Worm (Caenorhabditis elegans) whole organism, L4 larva: ENCODE measurements around the gene aqp-1.

ENCODE experiments used
- D1046.2 ChIP-seq: fragments of 200-800 bp; sonication (Bioruptor generic); IDR thresholded peaks from 2 replicates; pipeline ENCODE4 v1.3.6; 2022; ENCODE audit warnings: missing genetic modification characterization, missing compliant biosample characterization
- F37D6.2 ChIP-seq: sonication (generic microtip); optimal IDR thresholded peaks from 2 replicates; lab custom pipeline; 2016; ENCODE audit warnings: mild to moderate bottlenecking, missing genetic modification characterization, missing compliant biosample characterization
- F44E2.7 ChIP-seq: fragments of 200-800 bp; sonication (Bioruptor generic); IDR thresholded peaks from 2 replicates; pipeline ENCODE4 v2.1.2; 2022; ENCODE audit warnings: missing genetic modification characterization, missing compliant biosample characterization
- T20F7.1 ChIP-seq: fragments of 200-800 bp; sonication (Bioruptor generic); optimal IDR thresholded peaks from 2 replicates; lab custom pipeline; 2018; ENCODE audit warnings: mild to moderate bottlenecking, missing genetic modification characterization, missing compliant biosample characterization
- Y75B8A.6 ChIP-seq: fragments of 200-800 bp; sonication (Bioruptor generic); IDR thresholded peaks from 2 replicates; pipeline ENCODE4 v1.3.6; 2022; ENCODE audit warnings: missing genetic modification reagents, missing genetic modification characterization, missing compliant biosample characterization
- ama-1 ChIP-seq: fragments of 150-350 bp; optimal IDR thresholded peaks from 2 replicates; lab custom pipeline; 2014; ENCODE audit warnings: inconsistent platforms, mixed read lengths
- attf-4 ChIP-seq: sonication (generic microtip); optimal IDR thresholded peaks from 3 replicates; lab custom pipeline; 2017; ENCODE audit warnings: missing biosample characterization, missing genetic modification characterization
- ceh-20 ChIP-seq: fragments of 200-800 bp; sonication (Bioruptor generic); IDR thresholded peaks from 2 replicates; pipeline ENCODE4 v1.3.6; 2022; ENCODE audit warnings: missing genetic modification reagents, missing genetic modification characterization, missing compliant biosample characterization
- ceh-62 ChIP-seq: sonication (generic microtip); optimal IDR thresholded peaks from 2 replicates; lab custom pipeline; 2017; ENCODE audit warnings: missing biosample characterization, missing genetic modification characterization
- ceh-82 ChIP-seq: sonication (generic microtip); optimal IDR thresholded peaks from 2 replicates; lab custom pipeline; 2017; ENCODE audit warnings: missing biosample characterization, missing genetic modification characterization
- daf-12 ChIP-seq: fragments of 150-350 bp; optimal IDR thresholded peaks from 2 replicates; lab custom pipeline; 2014; ENCODE audit warnings: missing biosample characterization, missing genetic modification reagents, missing genetic modification characterization
- daf-16 ChIP-seq, 3 experiments: sonication (generic microtip); optimal IDR thresholded peaks; 2 replicates each; lab custom pipeline; 2016 to 2017; ENCODE audit warnings: missing genetic modification characterization in 3 of 3, missing genetic modification reagents in 3 of 3, mild to moderate bottlenecking in 2 of 3, missing compliant biosample characterization in 2 of 3, missing biosample characterization in 1 of 3, moderate library complexity in 1 of 3
- dmd-6 ChIP-seq: fragments of 200-800 bp; sonication (Bioruptor generic); IDR thresholded peaks from 2 replicates; pipeline ENCODE4 v1.3.6; 2022; ENCODE audit warnings: missing genetic modification reagents, missing genetic modification characterization, missing compliant biosample characterization
- dmd-8 ChIP-seq: fragments of 200-800 bp; sonication (Bioruptor generic); IDR thresholded peaks from 2 replicates; pipeline ENCODE4 v1.3.6; 2022; ENCODE audit warnings: missing genetic modification characterization, missing compliant biosample characterization
- dmd-9 ChIP-seq: fragments of 200-800 bp; sonication (Bioruptor generic); IDR thresholded peaks from 2 replicates; pipeline ENCODE4 v1.3.6; 2022; ENCODE audit warnings: missing genetic modification reagents, missing genetic modification characterization, missing compliant biosample characterization
- dpl-1 ChIP-seq: fragments of 150-350 bp; optimal IDR thresholded peaks from 2 replicates; lab custom pipeline; 2014; ENCODE audit warnings: missing biosample characterization, missing genetic modification reagents, missing genetic modification characterization
- dve-1 ChIP-seq: sonication (generic microtip); optimal IDR thresholded peaks from 2 replicates; lab custom pipeline; 2017; ENCODE audit warnings: antibody characterized with exemption, mild to moderate bottlenecking, missing genetic modification characterization, missing compliant biosample characterization; ENCODE audit not compliant: insufficient read depth
- fkh-10 ChIP-seq: fragments of 150-350 bp; optimal IDR thresholded peaks from 2 replicates; lab custom pipeline; 2014; ENCODE audit warnings: missing biosample characterization, missing genetic modification reagents, missing genetic modification characterization
- hlh-11 ChIP-seq: fragments of 200-800 bp; sonication (Bioruptor generic); optimal IDR thresholded peaks from 2 replicates; lab custom pipeline; 2018; ENCODE audit warnings: mild to moderate bottlenecking, missing genetic modification characterization, missing compliant biosample characterization
- hlh-30 ChIP-seq: sonication (generic microtip); optimal IDR thresholded peaks from 2 replicates; lab custom pipeline; 2017; ENCODE audit warnings: antibody characterized with exemption, mild to moderate bottlenecking, missing genetic modification characterization, missing compliant biosample characterization; ENCODE audit not compliant: insufficient read depth
- jun-1 ChIP-seq: fragments of 150-350 bp; optimal IDR thresholded peaks from 2 replicates; lab custom pipeline; 2014; ENCODE audit warnings: missing biosample characterization, missing genetic modification reagents, missing genetic modification characterization
- lin-38 ChIP-seq: fragments of 200-800 bp; sonication (Bioruptor generic); IDR thresholded peaks from 2 replicates; pipeline ENCODE4 v1.3.6; 2022; ENCODE audit warnings: missing genetic modification reagents, missing genetic modification characterization, missing compliant biosample characterization
- lin-39 ChIP-seq: fragments of 150-350 bp; optimal IDR thresholded peaks from 2 replicates; lab custom pipeline; 2014; ENCODE audit warnings: missing biosample characterization, missing genetic modification reagents, missing genetic modification characterization
- lsy-2 ChIP-seq, 2 experiments: fragments of 150-350 bp in 1 of 2; sonication (generic microtip) in 1 of 2; optimal IDR thresholded peaks; 2 replicates each; lab custom pipeline; 2014 to 2017; ENCODE audit warnings: missing biosample characterization in 2 of 2, missing genetic modification characterization in 2 of 2
- mdl-1 ChIP-seq, 2 experiments: fragments of 150-350 bp in 1 of 2; sonication (generic microtip) in 1 of 2; optimal IDR thresholded peaks; 2 replicates each; lab custom pipeline; 2014 to 2017; ENCODE audit warnings: missing biosample characterization in 2 of 2, missing genetic modification characterization in 2 of 2
- mdt-29 ChIP-seq: fragments of 200-800 bp; sonication (Bioruptor generic); IDR thresholded peaks from 2 replicates; pipeline ENCODE4 v1.3.6; 2022; ENCODE audit warnings: missing genetic modification reagents, missing genetic modification characterization, missing compliant biosample characterization
- mep-1 ChIP-seq: fragments of 150-350 bp; sonication (generic microtip); optimal IDR thresholded peaks from 3 replicates; lab custom pipeline; 2014; ENCODE audit warnings: missing biosample characterization, missing genetic modification characterization
- mes-2 ChIP-seq: sonication (generic microtip); optimal IDR thresholded peaks from 2 replicates; lab custom pipeline; 2016; ENCODE audit warnings: missing genotype, mild to moderate bottlenecking, missing genetic modification characterization, missing compliant biosample characterization; ENCODE audit not compliant: poor library complexity, severe bottlenecking
- nhr-102 ChIP-seq: sonication (generic microtip); optimal IDR thresholded peaks from 2 replicates; lab custom pipeline; 2016; ENCODE audit warnings: mild to moderate bottlenecking, missing genetic modification characterization, moderate library complexity, missing compliant biosample characterization
- nhr-11 ChIP-seq: fragments of 150-350 bp; optimal IDR thresholded peaks from 2 replicates; lab custom pipeline; 2014; ENCODE audit warnings: missing biosample characterization, missing genetic modification characterization
- nhr-25 ChIP-seq: sonication (generic microtip); optimal IDR thresholded peaks from 2 replicates; lab custom pipeline; 2017; ENCODE audit warnings: missing genetic modification characterization, mild to moderate bottlenecking, missing compliant biosample characterization, antibody characterized with exemption, moderate library complexity, borderline replicate concordance; ENCODE audit not compliant: insufficient read depth
- nhr-28 ChIP-seq: fragments of 150-350 bp; optimal IDR thresholded peaks from 2 replicates; lab custom pipeline; 2014; ENCODE audit warnings: missing biosample characterization, missing genetic modification characterization
- nhr-6 ChIP-seq: fragments of 150-350 bp; optimal IDR thresholded peaks from 2 replicates; lab custom pipeline; 2014; ENCODE audit warnings: missing biosample characterization, missing genetic modification characterization
- nhr-77 ChIP-seq: fragments of 150-350 bp; optimal IDR thresholded peaks from 2 replicates; lab custom pipeline; 2014; ENCODE audit warnings: missing biosample characterization, missing genetic modification characterization
- pha-4 ChIP-seq, 2 experiments: fragments of 150-350 bp in 1 of 2; fragments of 200-800 bp in 1 of 2; sonication (Bioruptor generic) in 1 of 2; IDR thresholded peaks in 1 of 2; optimal IDR thresholded peaks in 1 of 2; 2 replicates each; pipeline versions ENCODE4 v1.3.6 to Lab custom; 2014 to 2022; ENCODE audit warnings: missing genetic modification characterization in 2 of 2, missing genetic modification reagents in 2 of 2, missing biosample characterization in 1 of 2, missing compliant biosample characterization in 1 of 2
- pqm-1 ChIP-seq: sonication (generic microtip); optimal IDR thresholded peaks from 2 replicates; lab custom pipeline; 2017; ENCODE audit warnings: missing biosample characterization, missing genetic modification characterization
- saeg-2 ChIP-seq: fragments of 200-800 bp; sonication (Bioruptor generic); IDR thresholded peaks from 2 replicates; pipeline ENCODE4 v1.3.6; 2022; ENCODE audit warnings: missing genetic modification reagents, missing genetic modification characterization, missing compliant biosample characterization
- sdz-12 ChIP-seq: fragments of 200-800 bp; sonication (Bioruptor generic); optimal IDR thresholded peaks from 2 replicates; lab custom pipeline; 2018; ENCODE audit warnings: mild to moderate bottlenecking, missing genetic modification characterization, missing compliant biosample characterization
- set-16 ChIP-seq: fragments of 200-800 bp; sonication (Bioruptor generic); IDR thresholded peaks from 2 replicates; pipeline ENCODE4 v1.3.6; 2022; ENCODE audit warnings: missing genetic modification reagents, missing genetic modification characterization, missing compliant biosample characterization
- skn-1 ChIP-seq: fragments of 150-350 bp; optimal IDR thresholded peaks from 2 replicates; lab custom pipeline; 2014; ENCODE audit warnings: missing biosample characterization, missing genetic modification characterization
- snpc-1.2 ChIP-seq: fragments of 200-800 bp; sonication (Bioruptor generic); IDR thresholded peaks from 2 replicates; pipeline ENCODE4 v1.3.6; 2022; ENCODE audit warnings: missing genetic modification reagents, missing genetic modification characterization, missing compliant biosample characterization
- snpc-4 ChIP-seq: fragments of 150-350 bp; optimal IDR thresholded peaks from 2 replicates; lab custom pipeline; 2014; ENCODE audit warnings: missing biosample characterization, missing genetic modification characterization
- spr-1 ChIP-seq: sonication (generic microtip); optimal IDR thresholded peaks from 2 replicates; lab custom pipeline; 2016; ENCODE audit warnings: mild to moderate bottlenecking, missing genetic modification characterization, missing compliant biosample characterization
- spr-3 ChIP-seq: fragments of 200-800 bp; sonication (Bioruptor generic); optimal IDR thresholded peaks from 2 replicates; lab custom pipeline; 2018; ENCODE audit warnings: mild to moderate bottlenecking, missing genetic modification characterization, missing compliant biosample characterization
- tag-97 ChIP-seq: fragments of 200-800 bp; sonication (Bioruptor generic); IDR thresholded peaks from 2 replicates; pipeline ENCODE4 v1.3.6; 2022; ENCODE audit warnings: missing genetic modification characterization, missing compliant biosample characterization
- tra-1 ChIP-seq: fragments of 200-800 bp; sonication (Bioruptor generic); IDR thresholded peaks from 2 replicates; pipeline ENCODE4 v1.3.6; 2022; ENCODE audit warnings: missing genetic modification reagents, missing genetic modification characterization, missing compliant biosample characterization
- unc-62 ChIP-seq, 3 experiments: fragments of 150-350 bp in 1 of 3; sonication (generic microtip); optimal IDR thresholded peaks in 2 of 3; peaks in 1 of 3; 1 replicate in 1 of 3; 2 replicates in 2 of 3; lab custom pipeline; 2014 to 2017; ENCODE audit warnings: missing biosample characterization in 3 of 3, missing genetic modification characterization in 3 of 3, missing genetic modification reagents in 3 of 3, missing genotype in 1 of 3
- zag-1 ChIP-seq: fragments of 150-350 bp; optimal IDR thresholded peaks from 2 replicates; lab custom pipeline; 2014; ENCODE audit warnings: missing biosample characterization, missing genetic modification characterization
- zip-11 ChIP-seq: fragments of 200-800 bp; sonication (Bioruptor generic); IDR thresholded peaks from 2 replicates; pipeline ENCODE4 v1.3.6; 2022; ENCODE audit warnings: missing genetic modification characterization, missing compliant biosample characterization
- zip-2 ChIP-seq: fragments of 150-350 bp; optimal IDR thresholded peaks from 2 replicates; lab custom pipeline; 2014; ENCODE audit warnings: missing biosample characterization, missing genetic modification characterization

The aqp-1 gene

DNA sequence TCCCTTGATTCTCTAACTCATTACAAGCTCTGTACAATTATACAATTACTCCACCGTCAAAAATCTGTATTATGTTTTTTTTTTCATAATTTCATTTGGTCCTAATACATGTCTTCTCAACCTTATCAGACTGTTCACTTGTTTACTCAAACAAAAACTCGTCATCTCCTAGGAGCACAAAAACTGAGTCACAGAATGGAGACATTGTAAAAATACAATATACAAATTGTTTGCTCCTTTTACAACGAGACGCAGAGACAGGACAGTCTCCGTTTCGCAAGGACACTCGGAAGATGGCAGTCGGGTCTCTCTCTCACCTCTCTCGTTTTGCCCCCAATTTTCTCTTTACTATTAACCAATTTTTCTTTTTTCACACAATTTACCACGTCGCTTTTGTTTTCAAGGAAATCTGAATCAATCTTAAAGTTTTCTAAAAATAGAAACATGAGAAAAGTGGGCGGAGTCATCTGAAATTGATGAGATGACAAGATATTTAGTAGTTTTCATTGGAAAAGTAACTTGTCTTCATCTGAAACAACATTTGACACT is 17.5 kb upstream of the aqp-1 start, which contains the start of gene F32A5.8:
F32A5.8 (plus strand) TSS at position 499 of the 549 bp plus-strand sequence.
- TF ChIP-seq dpl-1 (GFP tag; lab: Kevin White, UChicago) (no peak), spr-3 (no peak), nhr-11 (tag; lab: Kevin White, UChicago) (no peak), hlh-11 (tag; lab: Kevin White, UChicago) (peak; percentile 71), snpc-1.2 (GFP tag; lab: Robert Waterston, UW) (no peak), ceh-62 (tag; lab: Kevin White, UChicago) (no peak), jun-1 (tag; lab: Kevin White, UChicago) (no peak), fkh-10 (GFP tag; lab: Kevin White, UChicago) (no peak), set-16 (GFP tag; lab: Robert Waterston, UW) (no peak), sdz-12 (GFP tag; lab: Kevin White, UChicago) (no peak), saeg-2 (no peak), F44E2.7 (GFP tag; lab: Robert Waterston, UW) (no peak), dmd-8 (GFP tag; lab: Robert Waterston, UW) (no peak), nhr-25 (tag; lab: Kevin White, UChicago) (no peak), pha-4 (GFP tag; IDR thresholded peaks at IDR 0.05; lab: Robert Waterston, UW) (no peak), pha-4 (tag; optimal IDR thresholded peaks at IDR 0.05; lab: Kevin White, UChicago) (peak; percentile 81), pqm-1 (peak; percentile 69), lin-38 (GFP tag; lab: Robert Waterston, UW) (no peak), D1046.2 (no peak), zip-11 (GFP tag; lab: Robert Waterston, UW) (no peak), ama-1 (lab: Kevin White, UChicago) (peak; percentile 45), attf-4 (tag; lab: Kevin White, UChicago) (no peak), ceh-82 (tag; lab: Kevin White, UChicago) (no peak), spr-1 (tag; lab: Kevin White, UChicago) (no peak), skn-1 (tag; lab: Kevin White, UChicago) (no peak), nhr-102 (tag; lab: Kevin White, UChicago) (peak; percentile 51), unc-62 (GFP tag; optimal IDR thresholded peaks at IDR 0.05 in 1 of 2; lab: Kevin White, UChicago) (no peak), unc-62 (tag; optimal IDR thresholded peaks at IDR 0.05; lab: Kevin White, UChicago) (no peak), mdl-1 (tag; optimal IDR thresholded peaks at IDR 0.05; lab: Kevin White, UChicago) (peak in 1 of 2 experiments; percentile 17), dmd-9 (GFP tag; lab: Robert Waterston, UW) (no peak), mep-1 (tag; lab: Kevin White, UChicago) (peak; percentile 49), nhr-6 (tag; lab: Kevin White, UChicago) (peak; percentile 76), tra-1 (GFP tag; lab: Robert Waterston, UW) (no peak), snpc-4 (tag; lab: Kevin White, UChicago) (no peak), mdt-29 (no peak), nhr-77 (tag; lab: Kevin White, UChicago) (peak; percentile 54), ceh-20 (no peak), nhr-28 (tag; lab: Kevin White, UChicago) (peak; percentile 84), F37D6.2 (tag; lab: Kevin White, UChicago) (no peak), T20F7.1 (peak; percentile 64), zip-2 (no peak), dmd-6 (peak; percentile 72), tag-97 (GFP tag; lab: Robert Waterston, UW) (no peak), Y75B8A.6 (GFP tag; lab: Robert Waterston, UW) (no peak), zag-1 (tag; lab: Kevin White, UChicago) (no peak), hlh-30 (tag; lab: Kevin White, UChicago) (peak; percentile 0), daf-16 (GFP tag; optimal IDR thresholded peaks at IDR 0.05; lab: Kevin White, UChicago) (no peak), daf-16 (tag; optimal IDR thresholded peaks at IDR 0.05; lab: Kevin White, UChicago) (peak; percentile 88), dve-1 (peak; percentile 84), daf-12 (tag; lab: Kevin White, UChicago) (no peak), mes-2 (tag; lab: Kevin White, UChicago) (peak; percentile 56), lin-39 (tag; lab: Kevin White, UChicago) (no peak), lsy-2 (tag; optimal IDR thresholded peaks at IDR 0.05; lab: Kevin White, UChicago) (peak in 1 of 2 experiments; percentile 51)
